Fruit fly (Drosophila melanogaster) whole organism, embryonic: ENCODE results near the gene Agpat4.
A peak's percentile ranks its signal among the peaks of the same experiment; 100 is the strongest.

Source experiments
- Atf-2 ChIP-seq: fragments of 200-800 bp; sonication (Bioruptor generic); optimal IDR thresholded peaks from 2 replicates; lab custom pipeline; 2016; ENCODE audit warnings: missing biosample characterization, missing genetic modification characterization
- Atf3 ChIP-seq: fragments of 200-800 bp; sonication (Bioruptor generic); optimal IDR thresholded peaks from 3 replicates; lab custom pipeline; 2016; ENCODE audit warnings: missing biosample characterization, missing genetic modification characterization
- CG10431 ChIP-seq: fragments of 200-800 bp; sonication (Bioruptor generic); optimal IDR thresholded peaks from 3 replicates; lab custom pipeline; 2018; ENCODE audit warnings: missing biosample characterization, mild to moderate bottlenecking, missing genetic modification characterization
- CG10462 ChIP-seq: fragments of 200-800 bp; sonication (Bioruptor generic); optimal IDR thresholded peaks from 2 replicates; lab custom pipeline; 2016; ENCODE audit warnings: missing biosample characterization, missing genetic modification characterization
- CG11085 ChIP-seq: fragments of 200-800 bp; sonication (Bioruptor generic); IDR thresholded peaks from 2 replicates; pipeline ENCODE4 v1.3.6; 2022; ENCODE audit warnings: missing biosample characterization, missing genetic modification characterization
- CG11560 ChIP-seq: fragments of 200-800 bp; sonication (Bioruptor generic); IDR thresholded peaks from 3 replicates; pipeline ENCODE4 v1.3.6; 2022; ENCODE audit warnings: missing biosample characterization, missing genetic modification characterization
- CG11723 ChIP-seq: fragments of 200-800 bp; sonication (Bioruptor generic); optimal IDR thresholded peaks from 2 replicates; lab custom pipeline; 2017; ENCODE audit warnings: missing biosample characterization, mild to moderate bottlenecking, missing genetic modification characterization
- CG12104 ChIP-seq: fragments of 200-800 bp; sonication (Bioruptor generic); optimal IDR thresholded peaks from 3 replicates; lab custom pipeline; 2016; ENCODE audit warnings: missing biosample characterization, missing genetic modification characterization
- CG12155 ChIP-seq: fragments of 200-800 bp; sonication (Bioruptor generic); optimal IDR thresholded peaks from 3 replicates; lab custom pipeline; 2016; ENCODE audit warnings: missing biosample characterization, missing genetic modification characterization
- CG12659 ChIP-seq: fragments of 200-800 bp; sonication (Bioruptor generic); optimal IDR thresholded peaks from 3 replicates; lab custom pipeline; 2017; ENCODE audit warnings: mild to moderate bottlenecking, missing biosample characterization, missing genetic modification reagents, missing genetic modification characterization
- CG14860 ChIP-seq: fragments of 200-800 bp; sonication (Bioruptor generic); IDR thresholded peaks from 3 replicates; pipeline ENCODE4 v1.3.6; 2022; ENCODE audit warnings: missing biosample characterization, missing genetic modification characterization; ENCODE audit not compliant: partially characterized antibody
- CG15479 ChIP-seq: fragments of 200-800 bp; sonication (Bioruptor generic); optimal IDR thresholded peaks from 3 replicates; lab custom pipeline; 2019; ENCODE audit warnings: missing biosample characterization, mild to moderate bottlenecking, missing genetic modification characterization, moderate library complexity
- CG16779 ChIP-seq: fragments of 200-800 bp; sonication (Bioruptor generic); IDR thresholded peaks from 2 replicates; pipeline ENCODE4 v1.3.6; 2022; ENCODE audit warnings: missing biosample characterization, missing genetic modification characterization
- CG17829 ChIP-seq: fragments of 200-800 bp; optimal IDR thresholded peaks from 2 replicates; lab custom pipeline; 2019; ENCODE audit warnings: missing biosample characterization, mild to moderate bottlenecking, missing genetic modification characterization, moderate library complexity
- CG18619 ChIP-seq: fragments of 200-800 bp; sonication (Bioruptor generic); optimal IDR thresholded peaks from 3 replicates; lab custom pipeline; 2017; ENCODE audit warnings: missing biosample characterization, mild to moderate bottlenecking, missing genetic modification characterization
- CG4617 ChIP-seq: fragments of 200-800 bp; sonication (Bioruptor generic); optimal IDR thresholded peaks from 3 replicates; lab custom pipeline; 2016; ENCODE audit warnings: missing biosample characterization, missing genetic modification characterization, borderline replicate concordance
- CG8290 ChIP-seq, 3 experiments: fragments of 200-800 bp; sonication (Bioruptor generic); optimal IDR thresholded peaks; 2 replicates each; lab custom pipeline; 2016 to 2019; ENCODE audit warnings: missing biosample characterization in 3 of 3, missing genetic modification characterization in 3 of 3, mild to moderate bottlenecking in 2 of 3, moderate library complexity in 1 of 3
- CG9437 ChIP-seq: fragments of 200-800 bp; sonication (Bioruptor generic); optimal IDR thresholded peaks from 2 replicates; lab custom pipeline; 2018; ENCODE audit warnings: missing biosample characterization, mild to moderate bottlenecking, missing genetic modification characterization
- CTCF ChIP-seq: fragments of 200-800 bp; sonication (Bioruptor generic); optimal IDR thresholded peaks from 2 replicates; lab custom pipeline; 2017; ENCODE audit warnings: missing biosample characterization, mild to moderate bottlenecking, missing genetic modification characterization, moderate library complexity
- Dfd ChIP-seq, 2 experiments: fragments of >200 bp; optimal IDR thresholded peaks; 2 replicates each; lab custom pipeline; 2017; ENCODE audit warnings: missing biosample characterization in 2 of 2, missing genetic modification characterization in 2 of 2
- Doc2 ChIP-seq: fragments of 200-800 bp; sonication (Bioruptor generic); IDR thresholded peaks from 2 replicates; pipeline ENCODE4 v1.3.6; 2022; ENCODE audit warnings: missing biosample characterization, missing genetic modification characterization
- Dref ChIP-seq: fragments of 200-800 bp; sonication (Bioruptor generic); IDR thresholded peaks from 2 replicates; pipeline ENCODE4 v1.3.6; 2022; ENCODE audit warnings: missing biosample characterization, missing genetic modification characterization
- Elba2 ChIP-seq: fragments of 200-800 bp; sonication (Bioruptor generic); optimal IDR thresholded peaks from 3 replicates; lab custom pipeline; 2016; ENCODE audit warnings: missing biosample characterization, missing genetic modification characterization
- Hey ChIP-seq: fragments of 200-800 bp; sonication (Bioruptor generic); optimal IDR thresholded peaks from 3 replicates; lab custom pipeline; 2018; ENCODE audit warnings: missing biosample characterization, mild to moderate bottlenecking, missing genetic modification characterization
- Hr39 ChIP-seq: fragments of >200 bp; optimal IDR thresholded peaks from 2 replicates; lab custom pipeline; 2017
- Hr51 ChIP-seq, 2 experiments: fragments of 200-800 bp; sonication (Bioruptor generic); optimal IDR thresholded peaks; 2 replicates in 1 of 2; 3 replicates in 1 of 2; lab custom pipeline; 2016 to 2018; ENCODE audit warnings: missing biosample characterization in 2 of 2, missing genetic modification characterization in 2 of 2, mild to moderate bottlenecking in 1 of 2, moderate library complexity in 1 of 2
- MTF-1 ChIP-seq: fragments of 200-800 bp; sonication (Bioruptor generic); optimal IDR thresholded peaks from 2 replicates; lab custom pipeline; 2018; ENCODE audit warnings: missing biosample characterization, mild to moderate bottlenecking, missing genetic modification characterization, borderline replicate concordance
- Mad ChIP-seq: fragments of 200-800 bp; sonication (Bioruptor generic); optimal IDR thresholded peaks from 2 replicates; lab custom pipeline; 2016; ENCODE audit warnings: missing biosample characterization, missing genetic modification characterization
- NC2α ChIP-seq: fragments of 200-800 bp; sonication (Bioruptor generic); optimal IDR thresholded peaks from 2 replicates; lab custom pipeline; 2016; ENCODE audit warnings: missing biosample characterization, missing genetic modification characterization
- NFAT ChIP-seq: fragments of 200-800 bp; sonication (Bioruptor generic); IDR thresholded peaks from 2 replicates; pipeline ENCODE4 v1.3.6; 2022; ENCODE audit warnings: missing biosample characterization, missing genetic modification characterization
- NfI ChIP-seq: fragments of 200-800 bp; sonication (Bioruptor generic); optimal IDR thresholded peaks from 3 replicates; lab custom pipeline; 2018; ENCODE audit warnings: missing biosample characterization, mild to moderate bottlenecking, missing genetic modification characterization, moderate library complexity
- Opbp ChIP-seq: fragments of 200-800 bp; sonication (Bioruptor generic); IDR thresholded peaks from 3 replicates; pipeline ENCODE4 v1.3.6; 2022; ENCODE audit warnings: missing biosample characterization, missing genetic modification characterization; ENCODE audit not compliant: partially characterized antibody
- Ptx1 ChIP-seq: fragments of 200-800 bp; sonication (Bioruptor generic); IDR thresholded peaks from 2 replicates; pipeline ENCODE4 v1.3.6; 2022; ENCODE audit warnings: missing biosample characterization, missing genetic modification characterization
- Sry-β ChIP-seq: fragments of 200-800 bp; sonication (Bioruptor generic); optimal IDR thresholded peaks from 2 replicates; lab custom pipeline; 2018; ENCODE audit warnings: missing biosample characterization, mild to moderate bottlenecking, missing genetic modification characterization, moderate library complexity
- Usf ChIP-seq: fragments of 200-800 bp; sonication (Bioruptor generic); optimal IDR thresholded peaks from 2 replicates; lab custom pipeline; 2017; ENCODE audit warnings: missing genotype, missing biosample characterization, missing genetic modification characterization
- cas ChIP-seq: fragments of 200-800 bp; sonication (Bioruptor generic); IDR thresholded peaks from 2 replicates; pipeline ENCODE4 v1.3.6; 2022; ENCODE audit warnings: missing biosample characterization, missing genetic modification characterization
- chinmo ChIP-seq: fragments of 200-800 bp; sonication (Bioruptor generic); IDR thresholded peaks from 4 replicates; pipeline ENCODE4 v1.3.6; 2022; ENCODE audit warnings: missing biosample characterization, missing genetic modification characterization; ENCODE audit not compliant: partially characterized antibody
- chn ChIP-seq: fragments of 200-800 bp; sonication (Bioruptor generic); optimal IDR thresholded peaks from 2 replicates; lab custom pipeline; 2016; ENCODE audit warnings: missing biosample characterization, missing genetic modification characterization
- ci ChIP-seq: fragments of 200-800 bp; sonication (Bioruptor generic); IDR thresholded peaks from 3 replicates; pipeline ENCODE4 v1.3.6; 2022; ENCODE audit warnings: missing biosample characterization, missing genetic modification characterization
- da ChIP-seq: fragments of 200-800 bp; sonication (Bioruptor generic); optimal IDR thresholded peaks from 2 replicates; lab custom pipeline; 2016; ENCODE audit warnings: missing biosample characterization, missing genetic modification characterization
- dmrt11E ChIP-seq: fragments of 200-800 bp; sonication (Bioruptor generic); optimal IDR thresholded peaks from 3 replicates; lab custom pipeline; 2018; ENCODE audit warnings: missing biosample characterization, mild to moderate bottlenecking, missing genetic modification characterization, moderate library complexity
- dysf ChIP-seq: fragments of 200-800 bp; sonication (Bioruptor generic); IDR thresholded peaks from 3 replicates; pipeline ENCODE4 v1.3.6; 2022; ENCODE audit warnings: missing biosample characterization, missing genetic modification characterization
- eve ChIP-seq, 2 experiments: fragments of >200 bp; optimal IDR thresholded peaks; 2 replicates each; lab custom pipeline; 2017; ENCODE audit warnings: missing biosample characterization in 2 of 2, missing genetic modification characterization in 2 of 2
- fd3F ChIP-seq: fragments of 200-800 bp; sonication (Bioruptor generic); optimal IDR thresholded peaks from 2 replicates; lab custom pipeline; 2018; ENCODE audit warnings: missing biosample characterization, mild to moderate bottlenecking, missing genetic modification characterization, moderate library complexity
- jumu ChIP-seq: fragments of 200-800 bp; sonication (Bioruptor generic); optimal IDR thresholded peaks from 3 replicates; lab custom pipeline; 2016; ENCODE audit warnings: missing biosample characterization, missing genetic modification characterization
- klu ChIP-seq: fragments of 200-800 bp; sonication (Bioruptor generic); IDR thresholded peaks from 2 replicates; pipeline ENCODE4 v1.3.6; 2022; ENCODE audit warnings: missing biosample characterization, missing genetic modification characterization
- mam ChIP-seq: fragments of 200-800 bp; sonication (Bioruptor generic); optimal IDR thresholded peaks from 3 replicates; lab custom pipeline; 2016; ENCODE audit warnings: missing biosample characterization, missing genetic modification characterization
- sens ChIP-seq: fragments of 200-800 bp; sonication (Bioruptor generic); peaks from one replicate; lab custom pipeline; 2016; ENCODE audit warnings: missing biosample characterization, missing genetic modification characterization
- sob ChIP-seq: fragments of 200-800 bp; sonication (Bioruptor generic); IDR thresholded peaks from 2 replicates; pipeline ENCODE4 v1.3.6; 2022; ENCODE audit warnings: missing biosample characterization, missing genetic modification characterization
- sug ChIP-seq: fragments of 200-800 bp; optimal IDR thresholded peaks from 2 replicates; lab custom pipeline; 2019; ENCODE audit warnings: missing biosample characterization, mild to moderate bottlenecking, missing genetic modification characterization, moderate library complexity
- unc-4 ChIP-seq: fragments of 200-800 bp; sonication (Bioruptor generic); IDR thresholded peaks from 2 replicates; pipeline ENCODE4 v1.3.6; 2022; ENCODE audit warnings: missing biosample characterization, missing genetic modification characterization; ENCODE audit not compliant: partially characterized antibody

Agpat4 gene

DNA sequence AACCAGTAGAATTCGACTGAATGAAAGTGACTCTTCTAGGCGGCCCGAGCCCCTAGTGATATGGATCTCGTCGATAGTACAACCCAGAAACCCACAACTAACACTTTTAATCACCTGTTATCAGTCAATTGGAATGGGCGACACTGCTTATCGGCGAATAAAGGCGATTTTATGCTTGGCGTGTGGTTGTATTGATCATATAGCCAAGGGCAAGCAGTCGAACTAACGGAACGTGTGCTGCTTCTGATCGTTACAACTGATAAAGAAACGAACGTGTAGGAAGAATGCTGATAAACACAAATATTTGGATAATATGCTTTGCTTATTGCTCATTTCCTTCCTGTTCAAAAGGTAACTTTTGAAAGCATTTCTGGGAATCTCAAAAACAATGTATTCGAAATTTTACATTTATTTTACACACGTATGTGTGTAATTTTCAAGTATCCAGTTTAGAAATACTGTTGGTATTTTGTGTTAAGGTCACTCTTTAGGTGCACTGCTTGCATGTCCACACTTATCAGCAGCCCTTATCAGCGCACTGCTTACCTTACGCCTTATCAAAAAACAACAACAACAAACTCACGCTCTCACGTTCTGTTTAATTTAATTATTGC, at the start of gene Agpat4:
TSS of gene Agpat4 (minus strand) at position 387 of the 614 bp plus-strand sequence.
- TF ChIP-seq cas (GFP tag; lab: Robert Waterston, UW) (no peak), ci (0 out of 3 replicates have a peak, but pooled peaks have one; percentile 3), chinmo (GFP tag; lab: Robert Waterston, UW) (0 out of 4 replicates have a peak, but pooled peaks have one; percentile 39), CG16779 (GFP tag; lab: Robert Waterston, UW) (no peak), mam (no peak), CG4617 (GFP tag; lab: Kevin White, UChicago) (peak; percentile 26), CG10462 (GFP tag; lab: Kevin White, UChicago) (no peak), Hey (tag; lab: Kevin White, UChicago) (peak; percentile 34), chn (GFP tag; lab: Kevin White, UChicago) (no peak), sens (GFP tag; lab: Kevin White, UChicago) (peak; percentile 60), sug (tag; lab: Kevin White, UChicago) (peak; percentile 99), Opbp (GFP tag; lab: Robert Waterston, UW) (peak; percentile 35; the same call in 1 of the 3 replicates), CG11560 (tag; lab: Robert Waterston, UW) (no peak), fd3F (GFP tag; lab: Kevin White, UChicago) (no peak), Hr39 (lab: Kevin White, UChicago) (no peak), Usf (GFP tag; lab: Kevin White, UChicago) (no peak), Sry-β (GFP tag; lab: Kevin White, UChicago) (no peak), Dfd (GFP tag; optimal IDR thresholded peaks at IDR 0.05; lab: Kevin White, UChicago) (peak in 1 of 2 experiments; percentile 80), CG15479 (GFP tag; lab: Kevin White, UChicago) (no peak), CG11723 (GFP tag; lab: Kevin White, UChicago) (no peak), Dref (GFP tag; lab: Robert Waterston, UW) (peak; percentile 42), Hr51 (GFP tag; optimal IDR thresholded peaks at IDR 0.05; lab: Kevin White, UChicago) (no peak), CG12104 (no peak), sob (GFP tag; lab: Robert Waterston, UW) (peak; percentile 4; the same call in 1 of the 2 replicates), Doc2 (no peak), jumu (GFP tag; lab: Kevin White, UChicago) (no peak), Elba2 (peak; percentile 71), MTF-1 (no peak), CTCF (GFP tag; lab: Kevin White, UChicago) (peak; percentile 68), eve (GFP tag; optimal IDR thresholded peaks at IDR 0.05; lab: Kevin White, UChicago) (no peak), CG18619 (no peak), Ptx1 (no peak), CG11085 (GFP tag; lab: Robert Waterston, UW) (no peak), NfI (GFP tag; lab: Kevin White, UChicago) (no peak), dysf (GFP tag; lab: Robert Waterston, UW) (no peak), Atf3 (GFP tag; lab: Kevin White, UChicago) (no peak), NFAT (GFP tag; lab: Robert Waterston, UW) (no peak), dmrt11E (tag; lab: Kevin White, UChicago) (no peak), CG12659 (GFP tag; lab: Kevin White, UChicago) (peak; percentile 23), CG14860 (GFP tag; lab: Robert Waterston, UW) (no peak), CG9437 (GFP tag; lab: Kevin White, UChicago) (peak; percentile 51), NC2α (GFP tag; lab: Kevin White, UChicago) (no peak), CG10431 (GFP tag; lab: Kevin White, UChicago) (no peak), da (no peak), CG8290 (GFP tag; optimal IDR thresholded peaks at IDR 0.05; lab: Kevin White, UChicago) (peak; percentile 84), CG8290 (tag; optimal IDR thresholded peaks at IDR 0.05; lab: Kevin White, UChicago) (peak; percentile 61 to 76), Atf-2 (no peak), klu (GFP tag; lab: Robert Waterston, UW) (0 out of 2 replicates have a peak, but pooled peaks have one; percentile 4), CG12155 (GFP tag; lab: Kevin White, UChicago) (no peak), Mad (GFP tag; lab: Kevin White, UChicago) (no peak), unc-4 (GFP tag; lab: Robert Waterston, UW) (no peak), CG17829 (tag; lab: Kevin White, UChicago) (peak; percentile 7)
